Fruit fly (Drosophila melanogaster): ENCODE results near the gene tup.

dm6 chr2L:18886904-18887303 is 5.8 kb upstream of the tup start:
- TF ChIP-seq Dll (optimal IDR thresholded peaks at IDR 0.05) (no peak), psq (optimal IDR thresholded peaks at IDR 0.05) (no peak), CG8478 (optimal IDR thresholded peaks at IDR 0.05) (no peak), usp (GFP tag; optimal IDR thresholded peaks at IDR 0.05) (no peak), EcR (GFP tag; optimal IDR thresholded peaks at IDR 0.05) (no peak), pan (optimal IDR thresholded peaks at IDR 0.05) (no peak)

All from whole organism.